Fruit fly (Drosophila melanogaster) S2 (cell line): ENCODE data around the gene CG8630.

Source experiments
- CG8478 ChIP-seq: fragments of >200 bp; optimal IDR thresholded peaks from 2 replicates; lab custom pipeline; 2018
- CTCF ChIP-seq, 2 experiments: fragments of >200 bp; optimal IDR thresholded peaks; 2 replicates each; lab custom pipeline; 2018

DNA sequence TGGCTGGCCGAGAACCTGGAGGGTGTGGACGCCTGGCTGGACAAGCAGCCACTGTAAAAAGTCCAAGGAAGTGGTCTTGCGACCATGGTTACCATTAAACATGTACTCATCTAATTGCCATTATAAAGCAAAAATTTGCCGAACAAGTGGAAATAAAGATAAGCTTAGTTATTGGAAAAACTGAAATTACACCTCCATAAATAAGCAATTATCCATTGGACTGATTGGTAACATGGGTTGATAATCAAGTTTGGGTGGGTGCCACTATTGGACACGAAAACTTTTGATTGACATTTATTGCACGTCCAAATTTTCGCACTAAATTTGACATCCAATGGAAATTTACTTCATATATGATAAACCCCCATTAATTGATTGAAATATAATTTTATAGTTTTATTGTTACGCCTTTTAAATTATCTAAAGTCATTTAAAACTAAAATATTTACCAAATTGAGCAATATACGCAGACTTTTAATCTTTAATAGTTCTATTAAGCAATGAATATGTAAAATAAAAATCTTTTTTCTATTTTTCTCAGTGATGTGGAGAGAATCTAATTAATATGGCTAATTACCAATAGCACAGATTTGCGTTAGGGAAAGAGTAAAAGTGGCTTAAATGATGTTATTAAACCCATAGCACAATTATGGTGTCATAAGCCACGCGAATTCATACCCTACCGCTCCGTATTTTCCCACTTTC, 18.7 kb downstream of the CG8630 start, which contains the start of gene CG8774:
- TF ChIP-seq CTCF (optimal IDR thresholded peaks at IDR 0.05; lab: Kevin White, UChicago) (no peak), CG8478 (lab: Kevin White, UChicago) (no peak)
